Worm (Caenorhabditis elegans) whole organism, L4 larva: ENCODE results near the gene pzf-1.
"Not testable (repeated sequence)": the region's sequence is repeated elsewhere in the genome, so short reads cannot be mapped to it uniquely, and the experiment has no call there.

Experiments used
- F10B5.3 ChIP-seq: sonication (generic microtip); optimal IDR thresholded peaks from 2 replicates; lab custom pipeline; 2016; ENCODE audit warnings: mild to moderate bottlenecking, missing genetic modification characterization, missing compliant biosample characterization
- F26F4.8 ChIP-seq: fragments of 200-800 bp; sonication (Bioruptor generic); conservative IDR thresholded peaks from 2 replicates; pipeline ENCODE4 v1.3.6; 2022; ENCODE audit warnings: missing genetic modification characterization, missing compliant biosample characterization
- T26A8.4 ChIP-seq: fragments of 200-800 bp; sonication (Bioruptor generic); IDR thresholded peaks from 2 replicates; pipeline ENCODE4 v1.3.6; 2022; ENCODE audit warnings: missing genetic modification characterization, missing compliant biosample characterization
- Y5F2A.4 ChIP-seq: fragments of 200-800 bp; sonication (Bioruptor generic); optimal IDR thresholded peaks from 2 replicates; lab custom pipeline; 2018; ENCODE audit warnings: mild to moderate bottlenecking, missing genetic modification characterization, missing compliant biosample characterization
- aly-2 ChIP-seq: sonication (generic microtip); optimal IDR thresholded peaks from 2 replicates; lab custom pipeline; 2018; ENCODE audit warnings: missing biosample characterization, missing genetic modification characterization
- ceh-44 ChIP-seq: fragments of 200-800 bp; sonication (Bioruptor generic); IDR thresholded peaks from 2 replicates; pipeline ENCODE4 v1.3.6; 2022; ENCODE audit warnings: missing genetic modification reagents, missing genetic modification characterization, missing compliant biosample characterization
- ceh-82 ChIP-seq: sonication (generic microtip); optimal IDR thresholded peaks from 2 replicates; lab custom pipeline; 2017; ENCODE audit warnings: missing biosample characterization, missing genetic modification characterization
- cey-2 ChIP-seq: sonication (generic microtip); optimal IDR thresholded peaks from 3 replicates; lab custom pipeline; 2017; ENCODE audit warnings: missing genetic modification characterization, mild to moderate bottlenecking, missing compliant biosample characterization, antibody characterized with exemption, borderline replicate concordance; ENCODE audit not compliant: insufficient read depth
- ctbp-1 ChIP-seq: fragments of 200-800 bp; sonication (Bioruptor generic); IDR thresholded peaks from 2 replicates; pipeline ENCODE4 v1.3.6; 2022; ENCODE audit warnings: missing genetic modification reagents, missing genetic modification characterization, missing compliant biosample characterization
- daf-12 ChIP-seq: fragments of 150-350 bp; optimal IDR thresholded peaks from 2 replicates; lab custom pipeline; 2014; ENCODE audit warnings: missing biosample characterization, missing genetic modification reagents, missing genetic modification characterization
- daf-16 ChIP-seq, 3 experiments: sonication (generic microtip); optimal IDR thresholded peaks; 2 replicates each; lab custom pipeline; 2016 to 2017; ENCODE audit warnings: missing genetic modification characterization in 3 of 3, missing genetic modification reagents in 3 of 3, mild to moderate bottlenecking in 2 of 3, missing compliant biosample characterization in 2 of 3, missing biosample characterization in 1 of 3, moderate library complexity in 1 of 3
- daf-8 ChIP-seq: fragments of 200-800 bp; sonication (Bioruptor generic); IDR thresholded peaks from 2 replicates; pipeline ENCODE4 v1.3.6; 2022; ENCODE audit warnings: missing genetic modification characterization, missing compliant biosample characterization
- dmd-6 ChIP-seq: fragments of 200-800 bp; sonication (Bioruptor generic); IDR thresholded peaks from 2 replicates; pipeline ENCODE4 v1.3.6; 2022; ENCODE audit warnings: missing genetic modification reagents, missing genetic modification characterization, missing compliant biosample characterization
- dpl-1 ChIP-seq: fragments of 150-350 bp; optimal IDR thresholded peaks from 2 replicates; lab custom pipeline; 2014; ENCODE audit warnings: missing biosample characterization, missing genetic modification reagents, missing genetic modification characterization
- duxl-1 ChIP-seq: sonication (generic microtip); optimal IDR thresholded peaks from 2 replicates; lab custom pipeline; 2016; ENCODE audit warnings: mild to moderate bottlenecking, missing genetic modification characterization, moderate library complexity, missing compliant biosample characterization; ENCODE audit not compliant: poor library complexity
- gei-8 ChIP-seq: fragments of 200-800 bp; sonication (Bioruptor generic); optimal IDR thresholded peaks from 2 replicates; lab custom pipeline; 2018; ENCODE audit warnings: mild to moderate bottlenecking, missing genetic modification characterization, missing compliant biosample characterization
- hlh-11 ChIP-seq: fragments of 200-800 bp; sonication (Bioruptor generic); optimal IDR thresholded peaks from 2 replicates; lab custom pipeline; 2018; ENCODE audit warnings: mild to moderate bottlenecking, missing genetic modification characterization, missing compliant biosample characterization
- lin-13 ChIP-seq: fragments of 150-350 bp; optimal IDR thresholded peaks from 2 replicates; lab custom pipeline; 2014; ENCODE audit warnings: missing biosample characterization, missing genetic modification reagents, missing genetic modification characterization
- madf-5 ChIP-seq, 2 experiments: fragments of 200-800 bp; sonication (Bioruptor generic); IDR thresholded peaks; 2 replicates each; pipeline ENCODE4 v1.3.6; 2022; ENCODE audit warnings: missing compliant biosample characterization in 2 of 2, missing genetic modification characterization in 2 of 2
- mxl-2 ChIP-seq: fragments of 200-800 bp; sonication (Bioruptor generic); conservative IDR thresholded peaks from 2 replicates; pipeline ENCODE4 v1.3.6; 2022; ENCODE audit warnings: missing genetic modification reagents, missing genetic modification characterization, missing compliant biosample characterization
- mxl-3 ChIP-seq: fragments of 200-800 bp; sonication (Bioruptor generic); optimal IDR thresholded peaks from 2 replicates; lab custom pipeline; 2018; ENCODE audit warnings: mild to moderate bottlenecking, missing genetic modification characterization, missing compliant biosample characterization
- nhr-11 ChIP-seq: fragments of 150-350 bp; optimal IDR thresholded peaks from 2 replicates; lab custom pipeline; 2014; ENCODE audit warnings: missing biosample characterization, missing genetic modification characterization
- nhr-111 ChIP-seq: fragments of 200-800 bp; sonication (Bioruptor generic); optimal IDR thresholded peaks from 2 replicates; lab custom pipeline; 2018; ENCODE audit warnings: mild to moderate bottlenecking, missing genetic modification characterization, missing compliant biosample characterization
- nhr-41 ChIP-seq: fragments of 200-800 bp; sonication (Bioruptor generic); IDR thresholded peaks from 2 replicates; pipeline ENCODE4 v1.3.6; 2022; ENCODE audit warnings: missing genetic modification reagents, missing genetic modification characterization, missing compliant biosample characterization
- nhr-48 ChIP-seq: sonication (generic microtip); optimal IDR thresholded peaks from 2 replicates; lab custom pipeline; 2016; ENCODE audit warnings: mild to moderate bottlenecking, missing genetic modification characterization, missing compliant biosample characterization
- nhr-6 ChIP-seq: fragments of 150-350 bp; optimal IDR thresholded peaks from 2 replicates; lab custom pipeline; 2014; ENCODE audit warnings: missing biosample characterization, missing genetic modification characterization
- nhr-77 ChIP-seq: fragments of 150-350 bp; optimal IDR thresholded peaks from 2 replicates; lab custom pipeline; 2014; ENCODE audit warnings: missing biosample characterization, missing genetic modification characterization
- php-3 ChIP-seq: fragments of 200-800 bp; sonication (Bioruptor generic); IDR thresholded peaks from 2 replicates; pipeline ENCODE4 v1.3.6; 2022; ENCODE audit warnings: missing genetic modification reagents, missing genetic modification characterization, missing compliant biosample characterization
- set-16 ChIP-seq: fragments of 200-800 bp; sonication (Bioruptor generic); IDR thresholded peaks from 2 replicates; pipeline ENCODE4 v1.3.6; 2022; ENCODE audit warnings: missing genetic modification reagents, missing genetic modification characterization, missing compliant biosample characterization
- snpc-4 ChIP-seq: fragments of 150-350 bp; optimal IDR thresholded peaks from 2 replicates; lab custom pipeline; 2014; ENCODE audit warnings: missing biosample characterization, missing genetic modification characterization
- spr-3 ChIP-seq: fragments of 200-800 bp; sonication (Bioruptor generic); optimal IDR thresholded peaks from 2 replicates; lab custom pipeline; 2018; ENCODE audit warnings: mild to moderate bottlenecking, missing genetic modification characterization, missing compliant biosample characterization
- tag-97 ChIP-seq: fragments of 200-800 bp; sonication (Bioruptor generic); IDR thresholded peaks from 2 replicates; pipeline ENCODE4 v1.3.6; 2022; ENCODE audit warnings: missing genetic modification characterization, missing compliant biosample characterization
- unc-39 ChIP-seq: sonication (generic microtip); optimal IDR thresholded peaks from 2 replicates; lab custom pipeline; 2017; ENCODE audit warnings: missing biosample characterization, missing genetic modification characterization
- unc-62 ChIP-seq, 3 experiments: fragments of 150-350 bp in 1 of 3; sonication (generic microtip); optimal IDR thresholded peaks in 2 of 3; peaks in 1 of 3; 1 replicate in 1 of 3; 2 replicates in 2 of 3; lab custom pipeline; 2014 to 2017; ENCODE audit warnings: missing biosample characterization in 3 of 3, missing genetic modification characterization in 3 of 3, missing genetic modification reagents in 3 of 3, missing genotype in 1 of 3
- zip-11 ChIP-seq: fragments of 200-800 bp; sonication (Bioruptor generic); IDR thresholded peaks from 2 replicates; pipeline ENCODE4 v1.3.6; 2022; ENCODE audit warnings: missing genetic modification characterization, missing compliant biosample characterization
- ztf-11 ChIP-seq: fragments of 150-350 bp; optimal IDR thresholded peaks from 2 replicates; lab custom pipeline; 2014; ENCODE audit warnings: missing biosample characterization, missing genetic modification characterization

pzf-1 gene

ce11 chrV:15911848-15912247 lies 16.4 kb downstream of the pzf-1 start, which contains the start of gene F35E8.6:
TSS of gene F35E8.6 (plus strand) at chrV:15912148.
- TF ChIP-seq daf-8 (GFP tag; lab: Robert Waterston, UW) (no peak), ceh-44 (no peak), duxl-1 (tag; lab: Kevin White, UChicago) (no peak), spr-3 (GFP tag; lab: Kevin White, UChicago) (no peak), nhr-48 (no peak), lin-13 (no peak), mxl-2 (GFP tag; lab: Robert Waterston, UW) (no peak), nhr-77 (tag; lab: Kevin White, UChicago) (no peak), zip-11 (no peak), hlh-11 (no peak), set-16 (GFP tag; lab: Robert Waterston, UW) (no peak), daf-12 (tag; lab: Kevin White, UChicago) (no peak)

- 0 out of 2 replicates have a peak, but pooled peaks have one; percentile 14 for TF ChIP-seq dmd-6 (GFP tag; lab: Robert Waterston, UW)
- not testable (repeated sequence) for TF ChIP-seq daf-16 (GFP tag; optimal IDR thresholded peaks at IDR 0.05; lab: Kevin White, UChicago)
- TF ChIP-seq daf-16 (tag; optimal IDR thresholded peaks at IDR 0.05; lab: Kevin White, UChicago) = peak; percentile 46
Observed at ce11 chrV:15905530-15905929, 22.7 kb downstream of the pzf-1 start, which contains the start of the genes F35E8.1 and F35E8.2. TSS of gene F35E8.1 (minus strand) at chrV:15905630. TSS of gene F35E8.2 (plus strand) at chrV:15905661.

- TF ChIP-seq nhr-6 (tag; lab: Kevin White, UChicago) (no peak), nhr-111 (no peak), ztf-11 (no peak), mxl-3 (GFP tag; lab: Kevin White, UChicago) (no peak), ctbp-1 (GFP tag; lab: Robert Waterston, UW) (no peak), nhr-41 (GFP tag; lab: Robert Waterston, UW) (no peak), F26F4.8 (no peak)
Observed at ce11 chrV:15900564-15900963, 27.7 kb downstream of the pzf-1 start.

ce11 chrV:15899696-15900095 lies 28.5 kb downstream of the pzf-1 start, which contains the start of gene T06C12.14:
TSS of gene T06C12.14 (plus strand) at chrV:15899996.
- TF ChIP-seq unc-62 (GFP tag; optimal IDR thresholded peaks at IDR 0.05 in 1 of 2; lab: Kevin White, UChicago) (peak in 1 of 2 experiments; percentile 53), unc-62 (tag; optimal IDR thresholded peaks at IDR 0.05; lab: Kevin White, UChicago) (no peak), tag-97 (GFP tag; lab: Robert Waterston, UW) (no peak), nhr-11 (tag; lab: Kevin White, UChicago) (no peak), F10B5.3 (no peak)

- TF ChIP-seq php-3 (no peak), cey-2 (tag; lab: Kevin White, UChicago) (no peak), aly-2 (tag; lab: Kevin White, UChicago) (no peak), gei-8 (GFP tag; lab: Kevin White, UChicago) (no peak), dmd-6 (GFP tag; lab: Robert Waterston, UW) (no peak), unc-39 (tag; lab: Kevin White, UChicago) (no peak), T26A8.4 (no peak), nhr-48 (no peak), Y5F2A.4 (GFP tag; lab: Kevin White, UChicago) (no peak), madf-5 (GFP tag; IDR thresholded peaks at IDR 0.05; lab: Robert Waterston, UW) (no peak), dpl-1 (GFP tag; lab: Kevin White, UChicago) (no peak), snpc-4 (tag; lab: Kevin White, UChicago) (no peak), ceh-82 (tag; lab: Kevin White, UChicago) (no peak)
Observed at ce11 chrV:15897696-15898095, 30.5 kb downstream of the pzf-1 start, which contains the start of gene str-60. TSS of gene str-60 (plus strand) at chrV:15897996.
